Worm (Caenorhabditis elegans) whole organism, midembryonic: ENCODE measurements around the gene dnc-4.

ENCODE experiments used
- T22C8.4 ChIP-seq: fragments of 200-800 bp; sonication (Bioruptor generic); IDR thresholded peaks from 2 replicates; pipeline ENCODE4 v1.3.6; 2022; ENCODE audit warnings: missing genetic modification characterization, missing compliant biosample characterization
- flt-1 ChIP-seq: fragments of 200-800 bp; sonication (Bioruptor generic); IDR thresholded peaks from 2 replicates; pipeline ENCODE4 v1.3.6; 2022; ENCODE audit warnings: missing genetic modification characterization, missing compliant biosample characterization
- klf-2 ChIP-seq: fragments of 200-800 bp; sonication (Bioruptor generic); conservative IDR thresholded peaks from 2 replicates; pipeline ENCODE4 v1.3.6; 2022; ENCODE audit warnings: missing genetic modification reagents, missing genetic modification characterization, missing compliant biosample characterization
- ref-1 ChIP-seq: fragments of 200-800 bp; sonication (Bioruptor generic); conservative IDR thresholded peaks from 2 replicates; pipeline ENCODE4 v1.3.6; 2022; ENCODE audit warnings: missing genetic modification reagents, missing genetic modification characterization, missing compliant biosample characterization
- ztf-23 ChIP-seq: fragments of 200-800 bp; sonication (Bioruptor generic); IDR thresholded peaks from 2 replicates; pipeline ENCODE4 v1.3.6; 2022; ENCODE audit warnings: missing genetic modification reagents, missing genetic modification characterization, missing compliant biosample characterization
- ztf-29 ChIP-seq: fragments of 200-800 bp; sonication (Bioruptor generic); IDR thresholded peaks from 2 replicates; pipeline ENCODE4 v1.3.6; 2022; ENCODE audit warnings: missing genetic modification reagents, missing genetic modification characterization, missing compliant biosample characterization

DNA sequence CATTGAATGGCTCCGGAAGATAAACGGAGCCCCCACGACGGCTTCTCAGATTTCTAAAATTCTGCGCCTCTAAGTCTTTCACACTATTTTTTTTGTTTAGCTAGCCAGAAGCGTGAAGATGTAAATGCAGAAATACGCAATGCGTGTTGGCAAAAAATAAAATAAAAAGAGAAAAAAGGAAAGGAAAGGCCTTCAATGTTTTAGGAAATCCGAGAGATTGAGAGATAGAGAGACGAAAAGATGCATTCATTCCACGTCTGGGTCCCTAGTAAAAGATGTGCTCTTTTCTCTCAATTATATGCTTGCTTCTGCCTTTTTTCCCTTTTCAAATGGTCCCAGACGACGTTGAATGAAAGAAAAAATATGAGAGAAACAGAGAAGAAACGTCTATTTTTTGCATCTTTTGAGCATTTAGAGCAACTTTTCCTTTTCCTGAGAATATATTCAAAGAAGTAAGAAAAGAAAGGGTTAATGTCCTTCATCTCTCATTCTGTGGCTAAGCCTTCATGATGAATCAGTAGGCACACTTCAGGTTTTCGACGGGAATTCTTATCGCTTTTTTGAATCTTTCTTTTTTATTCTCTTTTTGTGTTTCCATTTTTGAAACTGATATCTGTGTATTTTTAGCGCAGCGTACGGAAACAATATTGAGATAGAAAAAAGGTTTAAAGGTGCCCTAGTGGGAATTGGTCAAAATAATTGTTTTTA is 21.2 kb upstream of the dnc-4 start:
- no peak for TF ChIP-seq T22C8.4 (GFP tag; lab: Robert Waterston, UW)
- TF ChIP-seq ref-1 (GFP tag; lab: Robert Waterston, UW), result no peak
- TF ChIP-seq ztf-23 (GFP tag; lab: Robert Waterston, UW), result no peak
- no peak for TF ChIP-seq ztf-29 (GFP tag; lab: Robert Waterston, UW)
- TF ChIP-seq flt-1 (GFP tag; lab: Robert Waterston, UW), result no peak
- no peak for TF ChIP-seq klf-2
